Worm (Caenorhabditis elegans): ENCODE measurements around the gene irld-18.

DNA sequence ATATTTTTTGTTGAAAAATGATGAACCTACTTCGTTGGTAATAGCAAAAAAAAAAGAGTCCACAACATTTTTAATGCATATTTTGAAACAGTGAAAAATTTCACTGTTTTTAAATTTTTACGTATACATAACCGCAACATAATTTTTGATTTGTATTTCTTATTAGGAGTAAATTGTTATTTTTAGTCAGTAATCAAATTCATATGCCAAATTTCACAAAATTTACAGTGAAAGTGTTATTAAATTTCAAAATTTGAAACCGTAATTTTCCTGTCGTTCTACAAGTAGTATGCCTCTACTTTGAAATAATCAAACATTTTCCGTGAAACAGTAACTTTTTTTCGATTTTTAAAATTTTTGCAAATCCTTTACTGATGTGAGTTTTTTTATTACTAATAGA lies 37.1 kb upstream of the irld-18 start:
- TF ChIP-seq elt-4 (tag; optimal IDR thresholded peaks at IDR 0.05) (no peak), unc-86 (tag; optimal IDR thresholded peaks at IDR 0.05) (no peak), tbx-2 (tag; optimal IDR thresholded peaks at IDR 0.05) (no peak), ceh-14 (tag; optimal IDR thresholded peaks at IDR 0.05) (no peak), ceh-31 (tag; optimal IDR thresholded peaks at IDR 0.05) (no peak), ceh-9 (tag; optimal IDR thresholded peaks at IDR 0.05) (no peak), unc-55 (GFP tag; optimal IDR thresholded peaks at IDR 0.05) (no peak), ztf-16 (tag; optimal IDR thresholded peaks at IDR 0.05) (no peak), pros-1 (tag; optimal IDR thresholded peaks at IDR 0.05) (no peak), sox-4 (tag; optimal IDR thresholded peaks at IDR 0.05) (no peak)
